Worm (Caenorhabditis elegans) whole organism, L1 larva: ENCODE results near the gene Y37E11AL.1.

Experiments used
- C04F5.9 ChIP-seq: sonication (generic microtip); optimal IDR thresholded peaks from 2 replicates; lab custom pipeline; 2016; ENCODE audit warnings: missing genetic modification characterization, missing compliant biosample characterization
- C16A3.4 ChIP-seq: fragments of 150-350 bp; optimal IDR thresholded peaks from 2 replicates; lab custom pipeline; 2014; ENCODE audit warnings: missing biosample characterization, missing genetic modification characterization
- C34B4.2 ChIP-seq: sonication (generic microtip); optimal IDR thresholded peaks from 2 replicates; lab custom pipeline; 2017; ENCODE audit warnings: mild to moderate bottlenecking, missing genetic modification characterization, missing compliant biosample characterization
- aha-1 ChIP-seq: fragments of 150-350 bp; optimal IDR thresholded peaks from 2 replicates; lab custom pipeline; 2014; ENCODE audit warnings: missing biosample characterization, missing genetic modification characterization
- aly-2 ChIP-seq: fragments of 150-350 bp; optimal IDR thresholded peaks from 2 replicates; lab custom pipeline; 2014; ENCODE audit warnings: missing biosample characterization, missing genetic modification characterization
- ama-1 ChIP-seq: fragments of 150-350 bp; optimal IDR thresholded peaks from 2 replicates; lab custom pipeline; 2014
- ceh-88 ChIP-seq: fragments of 200-800 bp; sonication (Bioruptor generic); IDR thresholded peaks from 2 replicates; pipeline ENCODE4 v1.3.6; 2022; ENCODE audit warnings: missing genetic modification characterization, missing compliant biosample characterization
- dpl-1 ChIP-seq, 3 experiments: fragments of 150-350 bp in 2 of 3; sonication (generic microtip) in 1 of 3; optimal IDR thresholded peaks; 2 replicates each; lab custom pipeline; 2014 to 2017; ENCODE audit warnings: missing biosample characterization in 3 of 3, missing genetic modification characterization in 3 of 3, missing genetic modification reagents in 3 of 3
- dsc-1 ChIP-seq: sonication (generic microtip); optimal IDR thresholded peaks from 2 replicates; lab custom pipeline; 2016; ENCODE audit warnings: mild to moderate bottlenecking, missing genetic modification characterization, missing compliant biosample characterization
- efl-1 ChIP-seq, 4 experiments: fragments of 150-350 bp; optimal IDR thresholded peaks in 3 of 4; peaks in 1 of 4; 1 replicate in 1 of 4; 2 replicates in 3 of 4; lab custom pipeline; 2014; ENCODE audit warnings: missing biosample characterization in 2 of 4, missing genetic modification characterization in 2 of 4, missing genetic modification reagents in 2 of 4
- efl-3 ChIP-seq: fragments of 200-800 bp; sonication (Bioruptor generic); optimal IDR thresholded peaks from 2 replicates; lab custom pipeline; 2018; ENCODE audit warnings: mild to moderate bottlenecking, missing genetic modification characterization, missing compliant biosample characterization
- egl-13 ChIP-seq: sonication (generic microtip); optimal IDR thresholded peaks from 2 replicates; lab custom pipeline; 2016; ENCODE audit warnings: missing genotype, missing genetic modification reagents, missing genetic modification characterization, missing compliant biosample characterization
- egl-27 ChIP-seq, 2 experiments: fragments of 150-350 bp in 1 of 2; sonication (generic microtip); optimal IDR thresholded peaks; 3 replicates each; lab custom pipeline; 2017 to 2018; ENCODE audit warnings: missing biosample characterization in 2 of 2, missing genetic modification characterization in 2 of 2, missing genetic modification reagents in 2 of 2
- elt-2 ChIP-seq: sonication (generic microtip); optimal IDR thresholded peaks from 2 replicates; lab custom pipeline; 2016; ENCODE audit warnings: missing genetic modification characterization, mild to moderate bottlenecking, inconsistent platforms, missing compliant biosample characterization, missing genetic modification reagents
- elt-3 ChIP-seq, 6 experiments: fragments of 150-350 bp in 1 of 6; sonication (generic microtip); optimal IDR thresholded peaks; 2 replicates each; lab custom pipeline; 2017 to 2018; ENCODE audit warnings: missing biosample characterization in 6 of 6, missing genetic modification characterization in 6 of 6, inconsistent platforms in 1 of 6
- ets-5 ChIP-seq: fragments of 200-800 bp; sonication (Bioruptor generic); IDR thresholded peaks from 2 replicates; pipeline ENCODE4 v1.3.6; 2022; ENCODE audit warnings: missing genetic modification characterization, missing compliant biosample characterization
- fkh-10 ChIP-seq: sonication (generic microtip); optimal IDR thresholded peaks from 2 replicates; lab custom pipeline; 2017; ENCODE audit warnings: missing biosample characterization, missing genetic modification reagents, missing genetic modification characterization
- hpl-2 ChIP-seq: fragments of 150-350 bp; optimal IDR thresholded peaks from 2 replicates; lab custom pipeline; 2014; ENCODE audit warnings: missing biosample characterization, missing genetic modification reagents, missing genetic modification characterization
- irx-1 ChIP-seq: sonication (generic microtip); optimal IDR thresholded peaks from 2 replicates; lab custom pipeline; 2016; ENCODE audit warnings: missing genetic modification characterization, missing compliant biosample characterization
- lin-14 ChIP-seq: fragments of 200-800 bp; sonication (Bioruptor generic); optimal IDR thresholded peaks from 2 replicates; lab custom pipeline; 2018; ENCODE audit warnings: mild to moderate bottlenecking, missing genetic modification characterization, moderate library complexity, missing compliant biosample characterization
- lin-15B ChIP-seq: fragments of 150-350 bp; sonication (generic microtip); optimal IDR thresholded peaks from 3 replicates; lab custom pipeline; 2014; ENCODE audit warnings: missing biosample characterization, missing genetic modification characterization
- lsy-2 ChIP-seq, 2 experiments: fragments of 150-350 bp; optimal IDR thresholded peaks; 2 replicates each; lab custom pipeline; 2014; ENCODE audit warnings: missing biosample characterization in 2 of 2, missing genetic modification characterization in 2 of 2
- mdl-1 ChIP-seq, 2 experiments: fragments of 150-350 bp; optimal IDR thresholded peaks; 2 replicates each; lab custom pipeline; 2014 to 2017; ENCODE audit warnings: missing biosample characterization in 2 of 2, missing genetic modification characterization in 2 of 2, inconsistent platforms in 1 of 2
- mef-2 ChIP-seq: fragments of 150-350 bp; optimal IDR thresholded peaks from 2 replicates; lab custom pipeline; 2014; ENCODE audit warnings: missing biosample characterization, missing genetic modification characterization
- nhr-19 ChIP-seq: fragments of 200-800 bp; sonication (Bioruptor generic); conservative IDR thresholded peaks from 2 replicates; pipeline ENCODE4 v1.3.6; 2022; ENCODE audit warnings: missing genetic modification characterization, missing compliant biosample characterization
- nhr-237 ChIP-seq: fragments of 150-350 bp; optimal IDR thresholded peaks from 2 replicates; lab custom pipeline; 2014; ENCODE audit warnings: missing biosample characterization, missing genetic modification characterization
- nhr-28 ChIP-seq: fragments of 150-350 bp; optimal IDR thresholded peaks from 2 replicates; lab custom pipeline; 2014; ENCODE audit warnings: missing biosample characterization, missing genetic modification characterization
- nhr-47 ChIP-seq: sonication (generic microtip); optimal IDR thresholded peaks from 2 replicates; lab custom pipeline; 2016; ENCODE audit warnings: mild to moderate bottlenecking, missing genetic modification characterization, moderate library complexity, missing compliant biosample characterization
- nhr-71 ChIP-seq: sonication (generic microtip); optimal IDR thresholded peaks from 2 replicates; lab custom pipeline; 2016; ENCODE audit warnings: mild to moderate bottlenecking, missing genetic modification characterization, moderate library complexity, missing compliant biosample characterization
- nhr-85 ChIP-seq: sonication (generic microtip); peaks from one replicate; lab custom pipeline; 2016; ENCODE audit warnings: missing genetic modification characterization, inconsistent platforms, missing compliant biosample characterization
- rnt-1 ChIP-seq: sonication (generic microtip); optimal IDR thresholded peaks from 2 replicates; lab custom pipeline; 2016; ENCODE audit warnings: mild to moderate bottlenecking, missing genetic modification characterization, moderate library complexity, missing compliant biosample characterization
- snu-23 ChIP-seq: sonication (generic microtip); optimal IDR thresholded peaks from 2 replicates; lab custom pipeline; 2016; ENCODE audit warnings: missing genetic modification characterization, missing compliant biosample characterization
- sox-4 ChIP-seq: sonication (generic microtip); optimal IDR thresholded peaks from 2 replicates; lab custom pipeline; 2016; ENCODE audit warnings: missing genetic modification characterization, missing compliant biosample characterization
- sptf-1 ChIP-seq: fragments of 150-350 bp; optimal IDR thresholded peaks from 2 replicates; lab custom pipeline; 2014; ENCODE audit warnings: missing biosample characterization, missing genetic modification characterization
- sup-37 ChIP-seq: fragments of 200-800 bp; sonication (Bioruptor generic); optimal IDR thresholded peaks from 2 replicates; lab custom pipeline; 2018; ENCODE audit warnings: mild to moderate bottlenecking, missing genetic modification characterization, missing compliant biosample characterization
- swsn-7 ChIP-seq: sonication (generic microtip); optimal IDR thresholded peaks from 2 replicates; lab custom pipeline; 2016; ENCODE audit warnings: missing genetic modification characterization, missing compliant biosample characterization
- tlp-1 ChIP-seq: fragments of 150-350 bp; optimal IDR thresholded peaks from 2 replicates; lab custom pipeline; 2014; ENCODE audit warnings: missing biosample characterization, missing genetic modification characterization
- unc-86 ChIP-seq: sonication (generic microtip); optimal IDR thresholded peaks from 2 replicates; lab custom pipeline; 2016; ENCODE audit warnings: missing genetic modification characterization, missing compliant biosample characterization
- unc-98 ChIP-seq: fragments of 200-800 bp; sonication (Bioruptor generic); IDR thresholded peaks from 2 replicates; pipeline ENCODE4 v1.3.6; 2022; ENCODE audit warnings: missing genetic modification characterization, missing compliant biosample characterization
- vab-15 ChIP-seq: sonication (generic microtip); optimal IDR thresholded peaks from 2 replicates; lab custom pipeline; 2017; ENCODE audit warnings: missing genotype, mild to moderate bottlenecking, missing genetic modification characterization, missing compliant biosample characterization
- xbp-1 ChIP-seq: sonication (generic microtip); optimal IDR thresholded peaks from 2 replicates; lab custom pipeline; 2016; ENCODE audit warnings: missing genetic modification characterization, missing compliant biosample characterization
- ztf-11 ChIP-seq, 2 experiments: sonication (generic microtip); optimal IDR thresholded peaks; 2 replicates each; lab custom pipeline; 2016 to 2017; ENCODE audit warnings: missing genetic modification characterization in 2 of 2, missing biosample characterization in 1 of 2, missing compliant biosample characterization in 1 of 2

The Y37E11AL.1 gene

ce11 chrIV:3700554-3700953 lies 8.7 kb upstream of the Y37E11AL.1 start, which contains the start of gene Y37E11AL.9:
Y37E11AL.9 (minus strand) TSS chrIV:3700654.
- TF ChIP-seq mdl-1 (tag; optimal IDR thresholded peaks at IDR 0.05; lab: Kevin White, UChicago) (no peak), ceh-88 (GFP tag; lab: Robert Waterston, UW) (no peak), egl-13 (tag; lab: Kevin White, UChicago) (no peak), dpl-1 (GFP tag; optimal IDR thresholded peaks at IDR 0.05; lab: Kevin White, UChicago) (no peak), C16A3.4 (no peak), aha-1 (tag; lab: Kevin White, UChicago) (no peak), nhr-28 (tag; lab: Kevin White, UChicago) (no peak), mef-2 (no peak), efl-3 (no peak), irx-1 (tag; lab: Kevin White, UChicago) (no peak), nhr-47 (no peak), vab-15 (no peak), ets-5 (no peak), sptf-1 (tag; lab: Kevin White, UChicago) (no peak), sup-37 (no peak)
- TF ChIP-seq, all 84 proteins: peak for 0

DNA sequence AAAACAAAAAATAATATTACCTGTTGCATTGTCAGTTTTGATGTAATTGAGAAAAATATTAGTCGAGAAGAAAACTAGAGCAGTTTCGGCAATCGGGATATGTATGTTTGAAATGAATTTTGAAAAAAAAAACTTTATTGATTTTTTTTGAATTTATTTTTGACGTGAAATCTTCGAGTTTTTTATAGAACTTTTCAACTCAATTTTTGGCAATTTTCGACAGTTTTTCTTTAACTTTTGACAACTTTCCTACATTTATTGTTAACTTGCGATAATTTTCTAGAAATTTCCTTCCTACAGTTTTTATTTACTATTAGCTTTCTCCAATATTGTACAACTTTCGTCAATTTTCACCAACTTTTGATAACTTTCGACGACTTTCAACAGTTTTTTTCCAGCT lies 7.4 kb upstream of the Y37E11AL.1 start, which contains the start of gene Y37E11AL.12:
Gene Y37E11AL.12, minus strand, starts transcription at position 101 of the 400 bp plus-strand sequence.
- TF ChIP-seq efl-1 (optimal IDR thresholded peaks at IDR 0.05; lab: Kevin White, UChicago) (no peak), efl-1 (GFP tag; optimal IDR thresholded peaks at IDR 0.05 in 1 of 2; lab: Kevin White, UChicago) (peak in 1 of 2 experiments; percentile 6), C34B4.2 (no peak), unc-86 (tag; lab: Kevin White, UChicago) (no peak), fkh-10 (no peak), aly-2 (tag; lab: Kevin White, UChicago) (no peak), nhr-85 (tag; lab: Kevin White, UChicago) (peak; percentile 52), elt-2 (tag; lab: Kevin White, UChicago) (no peak), ztf-11 (tag; optimal IDR thresholded peaks at IDR 0.05; lab: Kevin White, UChicago) (no peak), egl-13 (tag; lab: Kevin White, UChicago) (no peak), swsn-7 (tag; lab: Kevin White, UChicago) (no peak), lin-15B (tag; lab: Kevin White, UChicago) (no peak), nhr-237 (tag; lab: Kevin White, UChicago) (no peak), unc-98 (GFP tag; lab: Robert Waterston, UW) (no peak), dsc-1 (tag; lab: Kevin White, UChicago) (no peak)

- TF ChIP-seq lin-14 (GFP tag; lab: Kevin White, UChicago): no peak
- TF ChIP-seq irx-1 (tag; lab: Kevin White, UChicago): no peak
- TF ChIP-seq swsn-7 (tag; lab: Kevin White, UChicago): no peak
- no peak for TF ChIP-seq snu-23
- TF ChIP-seq sox-4 (tag; lab: Kevin White, UChicago): no peak
- TF ChIP-seq C04F5.9 (tag; lab: Kevin White, UChicago): no peak
- no peak for TF ChIP-seq rnt-1
- no peak for TF ChIP-seq tlp-1 (tag; lab: Kevin White, UChicago)
- no peak for TF ChIP-seq nhr-19 (GFP tag; lab: Robert Waterston, UW)
- no peak for TF ChIP-seq nhr-85 (tag; lab: Kevin White, UChicago)
- no peak for TF ChIP-seq hpl-2 (GFP tag; lab: Kevin White, UChicago)
- TF ChIP-seq elt-3 (tag; optimal IDR thresholded peaks at IDR 0.05; lab: Kevin White, UChicago): no peak
- TF ChIP-seq sup-37: no peak
- TF ChIP-seq aha-1 (tag; lab: Kevin White, UChicago): no peak
- no peak for TF ChIP-seq nhr-71 (tag; lab: Kevin White, UChicago)
- no peak for TF ChIP-seq lsy-2 (tag; optimal IDR thresholded peaks at IDR 0.05; lab: Kevin White, UChicago)
- TF ChIP-seq efl-3: no peak
- no peak for TF ChIP-seq egl-27 (tag; optimal IDR thresholded peaks at IDR 0.05; lab: Kevin White, UChicago)
- no peak for TF ChIP-seq xbp-1
- no peak for TF ChIP-seq ama-1 (lab: Kevin White, UChicago)
These were observed 1.4 kb downstream of the Y37E11AL.1 start for ce11 chrIV:3710737-3711136.
